Worm (Caenorhabditis elegans) whole organism, late embryonic: ENCODE measurements around the gene AH6.3.

Source experiments
- F13H6.1 ChIP-seq: sonication (generic microtip); optimal IDR thresholded peaks from 2 replicates; lab custom pipeline; 2016; ENCODE audit warnings: missing genetic modification characterization, missing compliant biosample characterization
- ceh-24 ChIP-seq: sonication (generic microtip); optimal IDR thresholded peaks from 2 replicates; lab custom pipeline; 2016; ENCODE audit warnings: mild to moderate bottlenecking, missing genetic modification characterization, missing compliant biosample characterization
- dve-1 ChIP-seq: sonication (generic microtip); optimal IDR thresholded peaks from 2 replicates; lab custom pipeline; 2017; ENCODE audit warnings: antibody characterized with exemption, mild to moderate bottlenecking, missing genetic modification characterization, missing compliant biosample characterization
- sox-2 ChIP-seq: fragments of 200-800 bp; sonication (Bioruptor generic); IDR thresholded peaks from 2 replicates; pipeline ENCODE4 v1.3.6; 2022; ENCODE audit warnings: missing genetic modification reagents, missing genetic modification characterization, missing compliant biosample characterization

ce11 chrII:9482529-9482928 is 36.3 kb upstream of the AH6.3 start:
- no peak for TF ChIP-seq ceh-24
- TF ChIP-seq sox-2 (GFP tag; lab: Robert Waterston, UW): no peak
- TF ChIP-seq F13H6.1 (tag; lab: Kevin White, UChicago): no peak
- TF ChIP-seq dve-1 (tag; lab: Kevin White, UChicago): no peak
